Fruit fly (Drosophila melanogaster) whole organism, embryonic: ENCODE data around the gene TTLL4B.

Experiments
- CG11456 ChIP-seq: fragments of 200-800 bp; sonication (Bioruptor generic); IDR thresholded peaks from 3 replicates; pipeline ENCODE4 v1.3.6; 2022; ENCODE audit warnings: missing biosample characterization, missing genetic modification characterization
- CG16779 ChIP-seq: fragments of 200-800 bp; sonication (Bioruptor generic); IDR thresholded peaks from 2 replicates; pipeline ENCODE4 v1.3.6; 2022; ENCODE audit warnings: missing biosample characterization, missing genetic modification characterization
- CG17359 ChIP-seq: fragments of 200-800 bp; sonication (Bioruptor generic); optimal IDR thresholded peaks from 3 replicates; lab custom pipeline; 2018; ENCODE audit warnings: missing biosample characterization, mild to moderate bottlenecking, missing genetic modification characterization, moderate library complexity
- CG18764 ChIP-seq: fragments of 200-800 bp; sonication (Bioruptor generic); optimal IDR thresholded peaks from 3 replicates; lab custom pipeline; 2016; ENCODE audit warnings: missing biosample characterization, missing genetic modification characterization
- CG42726 ChIP-seq: fragments of 200-800 bp; sonication (Bioruptor generic); IDR thresholded peaks from 2 replicates; pipeline ENCODE4 v1.3.6; 2022; ENCODE audit warnings: missing biosample characterization, missing genetic modification characterization; ENCODE audit not compliant: partially characterized antibody
- CG4360 ChIP-seq: fragments of 200-800 bp; sonication (Bioruptor generic); IDR thresholded peaks from 2 replicates; pipeline ENCODE4 v1.3.6; 2022; ENCODE audit warnings: missing biosample characterization, missing genetic modification characterization
- CG4424 ChIP-seq: fragments of 200-800 bp; sonication (Bioruptor generic); optimal IDR thresholded peaks from 3 replicates; lab custom pipeline; 2016; ENCODE audit warnings: missing biosample characterization, missing genetic modification characterization
- CG6654 ChIP-seq: fragments of 200-800 bp; sonication (Bioruptor generic); optimal IDR thresholded peaks from 2 replicates; lab custom pipeline; 2017; ENCODE audit warnings: missing biosample characterization, mild to moderate bottlenecking, missing genetic modification characterization
- CG6791 ChIP-seq: fragments of 200-800 bp; sonication (Bioruptor generic); IDR thresholded peaks from 3 replicates; pipeline ENCODE4 v1.3.6; 2022; ENCODE audit warnings: missing biosample characterization, missing genetic modification characterization; ENCODE audit not compliant: partially characterized antibody
- CG6854 ChIP-seq: fragments of 200-800 bp; sonication (Bioruptor generic); optimal IDR thresholded peaks from 3 replicates; lab custom pipeline; 2017; ENCODE audit warnings: missing biosample characterization, mild to moderate bottlenecking, missing genetic modification characterization
- CG7271 ChIP-seq: fragments of 200-800 bp; sonication (Bioruptor generic); optimal IDR thresholded peaks from 2 replicates; lab custom pipeline; 2018; ENCODE audit warnings: missing biosample characterization, mild to moderate bottlenecking, missing genetic modification characterization, moderate library complexity
- CG7987 ChIP-seq: fragments of 200-800 bp; sonication (Bioruptor generic); optimal IDR thresholded peaks from 2 replicates; lab custom pipeline; 2018; ENCODE audit warnings: missing biosample characterization, mild to moderate bottlenecking, missing genetic modification characterization, moderate library complexity
- CG8478 ChIP-seq: fragments of >200 bp; optimal IDR thresholded peaks from 2 replicates; lab custom pipeline; 2018
- Doc2 ChIP-seq: fragments of 200-800 bp; sonication (Bioruptor generic); IDR thresholded peaks from 2 replicates; pipeline ENCODE4 v1.3.6; 2022; ENCODE audit warnings: missing biosample characterization, missing genetic modification characterization
- Dref ChIP-seq: fragments of 200-800 bp; sonication (Bioruptor generic); IDR thresholded peaks from 2 replicates; pipeline ENCODE4 v1.3.6; 2022; ENCODE audit warnings: missing biosample characterization, missing genetic modification characterization
- Eip74EF ChIP-seq, 2 experiments: fragments of 200-800 bp in 1 of 2; fragments of >200 bp in 1 of 2; sonication (Bioruptor generic) in 1 of 2; optimal IDR thresholded peaks; 2 replicates each; lab custom pipeline; 2017 to 2019; ENCODE audit warnings: missing biosample characterization in 2 of 2, missing genetic modification characterization in 2 of 2, mild to moderate bottlenecking in 1 of 2, moderate library complexity in 1 of 2
- Ets97D ChIP-seq: fragments of 200-800 bp; sonication (Bioruptor generic); optimal IDR thresholded peaks from 3 replicates; lab custom pipeline; 2016; ENCODE audit warnings: missing biosample characterization, missing genetic modification characterization
- Hand ChIP-seq: fragments of 200-800 bp; sonication (Bioruptor generic); optimal IDR thresholded peaks from 2 replicates; lab custom pipeline; 2017; ENCODE audit warnings: mild to moderate bottlenecking, missing biosample characterization, missing genetic modification reagents, missing genetic modification characterization
- Med ChIP-seq: fragments of 200-800 bp; sonication (Bioruptor generic); peaks from one replicate; lab custom pipeline; 2016; ENCODE audit warnings: missing biosample characterization, missing genetic modification characterization, mild to moderate bottlenecking, inconsistent platforms, moderate library complexity
- Mrtf ChIP-seq: fragments of 200-800 bp; sonication (Bioruptor generic); IDR thresholded peaks from 3 replicates; pipeline ENCODE4 v1.3.6; 2022; ENCODE audit warnings: missing biosample characterization, missing genetic modification characterization
- Nf-YB ChIP-seq: fragments of 200-800 bp; sonication (Bioruptor generic); optimal IDR thresholded peaks from 3 replicates; lab custom pipeline; 2019; ENCODE audit warnings: missing biosample characterization, mild to moderate bottlenecking, missing genetic modification characterization, moderate library complexity
- Six4 ChIP-seq: fragments of 200-800 bp; sonication (Bioruptor generic); optimal IDR thresholded peaks from 2 replicates; lab custom pipeline; 2016; ENCODE audit warnings: missing biosample characterization, missing genetic modification characterization
- Sox100B ChIP-seq: fragments of 200-800 bp; sonication (Bioruptor generic); optimal IDR thresholded peaks from 3 replicates; lab custom pipeline; 2018; ENCODE audit warnings: missing biosample characterization, mild to moderate bottlenecking, missing genetic modification characterization
- Spps ChIP-seq: fragments of 200-800 bp; sonication (Bioruptor generic); optimal IDR thresholded peaks from 2 replicates; lab custom pipeline; 2018; ENCODE audit warnings: missing biosample characterization, mild to moderate bottlenecking, missing genetic modification characterization
- TFAM ChIP-seq: fragments of 200-800 bp; sonication (Bioruptor generic); optimal IDR thresholded peaks from 2 replicates; lab custom pipeline; 2017; ENCODE audit warnings: missing biosample characterization, missing genetic modification characterization, inconsistent platforms
- YL-1 ChIP-seq: fragments of 200-800 bp; sonication (Bioruptor generic); optimal IDR thresholded peaks from 3 replicates; lab custom pipeline; 2017; ENCODE audit warnings: missing biosample characterization, mild to moderate bottlenecking, missing genetic modification characterization
- al ChIP-seq: fragments of 200-800 bp; sonication (Bioruptor generic); IDR thresholded peaks from 2 replicates; pipeline ENCODE4 v1.3.6; 2022; ENCODE audit warnings: missing biosample characterization, missing genetic modification characterization
- bcd ChIP-seq: fragments of 200-800 bp; sonication (Bioruptor generic); optimal IDR thresholded peaks from 2 replicates; lab custom pipeline; 2017; ENCODE audit warnings: missing biosample characterization, mild to moderate bottlenecking, missing genetic modification characterization
- chif ChIP-seq, 2 experiments: fragments of 200-800 bp; sonication (Bioruptor generic); optimal IDR thresholded peaks; 3 replicates each; lab custom pipeline; 2016; ENCODE audit warnings: missing biosample characterization in 2 of 2, missing genetic modification characterization in 2 of 2
- ci ChIP-seq: fragments of 200-800 bp; sonication (Bioruptor generic); IDR thresholded peaks from 3 replicates; pipeline ENCODE4 v1.3.6; 2022; ENCODE audit warnings: missing biosample characterization, missing genetic modification characterization
- corto ChIP-seq: fragments of 200-800 bp; sonication (Bioruptor generic); optimal IDR thresholded peaks from 2 replicates; lab custom pipeline; 2016; ENCODE audit warnings: missing biosample characterization, mild to moderate bottlenecking, missing genetic modification characterization, moderate library complexity
- dmrt99B ChIP-seq: fragments of 200-800 bp; sonication (Bioruptor generic); optimal IDR thresholded peaks from 2 replicates; lab custom pipeline; 2018; ENCODE audit warnings: missing biosample characterization, mild to moderate bottlenecking, missing genetic modification characterization, moderate library complexity
- esg ChIP-seq: fragments of 200-800 bp; sonication (Bioruptor generic); conservative IDR thresholded peaks from 2 replicates; pipeline ENCODE4 v1.3.6; 2022; ENCODE audit warnings: missing biosample characterization, missing genetic modification characterization
- eyg ChIP-seq: fragments of 200-800 bp; sonication (Bioruptor generic); optimal IDR thresholded peaks from 3 replicates; lab custom pipeline; 2016; ENCODE audit warnings: missing biosample characterization, missing genetic modification characterization
- gt ChIP-seq: fragments of 200-800 bp; sonication (Bioruptor generic); IDR thresholded peaks from 2 replicates; pipeline ENCODE4 v1.3.6; 2022; ENCODE audit warnings: missing biosample characterization, missing genetic modification characterization
- inv ChIP-seq: fragments of 200-800 bp; sonication (Bioruptor generic); IDR thresholded peaks from 2 replicates; pipeline ENCODE4 v1.3.6; 2022; ENCODE audit warnings: missing biosample characterization, missing genetic modification characterization; ENCODE audit not compliant: partially characterized antibody
- jing ChIP-seq: fragments of 200-800 bp; sonication (Bioruptor generic); optimal IDR thresholded peaks from 2 replicates; lab custom pipeline; 2018; ENCODE audit warnings: missing biosample characterization, mild to moderate bottlenecking, missing genetic modification characterization
- kah ChIP-seq: fragments of 200-800 bp; sonication (Bioruptor generic); optimal IDR thresholded peaks from 2 replicates; lab custom pipeline; 2018; ENCODE audit warnings: missing biosample characterization, mild to moderate bottlenecking, missing genetic modification characterization
- mam ChIP-seq: fragments of 200-800 bp; sonication (Bioruptor generic); optimal IDR thresholded peaks from 3 replicates; lab custom pipeline; 2016; ENCODE audit warnings: missing biosample characterization, missing genetic modification characterization
- pan ChIP-seq, 4 experiments: fragments of >200 bp in 3 of 4; fragments of 200-800 bp in 1 of 4; sonication (Bioruptor generic) in 1 of 4; optimal IDR thresholded peaks in 3 of 4; IDR thresholded peaks in 1 of 4; 2 replicates each; pipeline versions ENCODE4 v1.3.6 to Lab custom; 2017 to 2022; ENCODE audit warnings: missing biosample characterization in 2 of 4, missing genetic modification characterization in 2 of 4, mixed read lengths in 1 of 4
- pb ChIP-seq: fragments of 200-800 bp; sonication (Bioruptor generic); optimal IDR thresholded peaks from 3 replicates; lab custom pipeline; 2016; ENCODE audit warnings: missing biosample characterization, missing genetic modification characterization
- peb ChIP-seq: fragments of 200-800 bp; sonication (Bioruptor generic); IDR thresholded peaks from 2 replicates; pipeline ENCODE4 v1.3.6; 2022; ENCODE audit warnings: missing biosample characterization, missing genetic modification characterization
- prd ChIP-seq, 3 experiments: fragments of >200 bp in 2 of 3; fragments of 200-800 bp in 1 of 3; sonication (Bioruptor generic) in 1 of 3; optimal IDR thresholded peaks in 2 of 3; IDR thresholded peaks in 1 of 3; 2 replicates in 2 of 3; 3 replicates in 1 of 3; pipeline versions ENCODE4 v1.3.6 to Lab custom; 2017 to 2022; ENCODE audit warnings: missing biosample characterization in 1 of 3, missing genetic modification characterization in 1 of 3
- shn ChIP-seq: fragments of 200-800 bp; sonication (Bioruptor generic); optimal IDR thresholded peaks from 3 replicates; lab custom pipeline; 2016; ENCODE audit warnings: missing biosample characterization, missing genetic modification characterization
- sima ChIP-seq: fragments of 200-800 bp; sonication (Bioruptor generic); optimal IDR thresholded peaks from 2 replicates; lab custom pipeline; 2016; ENCODE audit warnings: missing biosample characterization, missing genetic modification characterization
- slp2 ChIP-seq: fragments of 200-800 bp; sonication (Bioruptor generic); optimal IDR thresholded peaks from 2 replicates; lab custom pipeline; 2016; ENCODE audit warnings: missing biosample characterization, missing genetic modification characterization
- sqz ChIP-seq: fragments of 200-800 bp; sonication (Bioruptor generic); optimal IDR thresholded peaks from 3 replicates; lab custom pipeline; 2018; ENCODE audit warnings: missing biosample characterization, mild to moderate bottlenecking, missing genetic modification characterization
- sug ChIP-seq: fragments of 200-800 bp; optimal IDR thresholded peaks from 2 replicates; lab custom pipeline; 2019; ENCODE audit warnings: missing biosample characterization, mild to moderate bottlenecking, missing genetic modification characterization, moderate library complexity
- unc-4 ChIP-seq: fragments of 200-800 bp; sonication (Bioruptor generic); IDR thresholded peaks from 2 replicates; pipeline ENCODE4 v1.3.6; 2022; ENCODE audit warnings: missing biosample characterization, missing genetic modification characterization; ENCODE audit not compliant: partially characterized antibody

The TTLL4B gene

dm6 chr2L:3813255-3813875 is 49.1 kb upstream of the TTLL4B start, which contains the start of gene CG3407:
TSS of gene CG3407 (minus strand) at chr2L:3813410.
- TF ChIP-seq peb (GFP tag; lab: Robert Waterston, UW) (no peak), CG6854 (GFP tag; lab: Kevin White, UChicago) (no peak), CG7271 (no peak), CG7987 (no peak), YL-1 (peak; percentile 51), Mrtf (GFP tag; lab: Robert Waterston, UW) (peak; percentile 34; the same call in 1 of the 3 replicates), pb (GFP tag; lab: Kevin White, UChicago) (no peak), gt (GFP tag; lab: Robert Waterston, UW) (no peak), Sox100B (no peak), Med (GFP tag; lab: Kevin White, UChicago) (peak; percentile 92), CG8478 (lab: Kevin White, UChicago) (no peak), sqz (GFP tag; lab: Kevin White, UChicago) (no peak), CG4424 (peak; percentile 24), ci (GFP tag; lab: Robert Waterston, UW) (no peak), Spps (tag; lab: Kevin White, UChicago) (no peak), Doc2 (GFP tag; lab: Robert Waterston, UW) (no peak), TFAM (GFP tag; lab: Kevin White, UChicago) (no peak), CG6791 (GFP tag; lab: Robert Waterston, UW) (peak; percentile 73), chif (GFP tag; optimal IDR thresholded peaks at IDR 0.05; lab: Kevin White, UChicago) (peak; percentile 51 to 66), CG16779 (GFP tag; lab: Robert Waterston, UW) (no peak), eyg (GFP tag; lab: Kevin White, UChicago) (no peak), Six4 (no peak), Ets97D (GFP tag; lab: Kevin White, UChicago) (peak; percentile 83), Nf-YB (no peak), bcd (peak; percentile 22), dmrt99B (tag; lab: Kevin White, UChicago) (no peak), inv (GFP tag; lab: Robert Waterston, UW) (peak; percentile 56), corto (no peak), Eip74EF (GFP tag; optimal IDR thresholded peaks at IDR 0.05; lab: Kevin White, UChicago) (peak in 1 of 2 experiments; percentile 21), unc-4 (GFP tag; lab: Robert Waterston, UW) (peak; percentile 68), sima (GFP tag; lab: Kevin White, UChicago) (no peak), jing (GFP tag; lab: Kevin White, UChicago) (no peak), shn (peak; percentile 59), al (GFP tag; lab: Robert Waterston, UW) (peak; percentile 13; the same call in 1 of the 2 replicates), CG4360 (GFP tag; lab: Robert Waterston, UW) (peak; percentile 92), sug (tag; lab: Kevin White, UChicago) (no peak), kah (no peak), CG42726 (GFP tag; lab: Robert Waterston, UW) (peak; percentile 57), Hand (GFP tag; lab: Kevin White, UChicago) (no peak), CG6654 (no peak), prd (optimal IDR thresholded peaks at IDR 0.05; lab: Kevin White, UChicago) (no peak), prd (GFP tag; IDR thresholded peaks at IDR 0.05; lab: Robert Waterston, UW) (no peak), esg (GFP tag; lab: Robert Waterston, UW) (no peak), mam (peak; percentile 68), Dref (GFP tag; lab: Robert Waterston, UW) (peak; percentile 98), CG18764 (no peak), pan (optimal IDR thresholded peaks at IDR 0.05; lab: Kevin White, UChicago) (no peak), pan (GFP tag; optimal IDR thresholded peaks at IDR 0.05 in 1 of 2, IDR thresholded peaks at IDR 0.05 in 1 of 2) (peak in 1 of 2 experiments; percentile 33), slp2 (GFP tag; lab: Kevin White, UChicago) (peak; percentile 33), CG11456 (GFP tag; lab: Robert Waterston, UW) (peak; percentile 78; the same call in 2 of the 3 replicates), CG17359 (tag; lab: Kevin White, UChicago) (no peak)
